Fruit fly (Drosophila melanogaster): ENCODE measurements around the gene hng3.
A peak's percentile ranks its signal among the peaks of the same experiment; 100 is the strongest.

hng3 gene

dm6 chr3L:704661-705543, 50.4 kb downstream of the hng3 start (continued):
- TF ChIP-seq kni (GFP tag; optimal IDR thresholded peaks at IDR 0.05) (no peak), da (GFP tag; optimal IDR thresholded peaks at IDR 0.05) (no peak), CG15011 (GFP tag; optimal IDR thresholded peaks at IDR 0.05) (no peak), CG30431 (GFP tag; optimal IDR thresholded peaks at IDR 0.05) (no peak), CG2129 (GFP tag; IDR thresholded peaks at IDR 0.05; ENCODE audit: partially characterized antibody) (no peak), wor (GFP tag; IDR thresholded peaks at IDR 0.05) (0 out of 2 replicates have a peak, but pooled peaks have one; percentile 22), repo (GFP tag; optimal IDR thresholded peaks at IDR 0.05) (no peak), TFAM (GFP tag; optimal IDR thresholded peaks at IDR 0.05) (no peak), bsh (GFP tag; optimal IDR thresholded peaks at IDR 0.05) (peak in 1 of 2 experiments; percentile 49), ssp (GFP tag; IDR thresholded peaks at IDR 0.05) (no peak), CG34422 (GFP tag; IDR thresholded peaks at IDR 0.05) (0 out of 3 replicates have a peak, but pooled peaks have one; percentile 33), CG4360 (GFP tag; IDR thresholded peaks at IDR 0.05) (no peak), pzg (GFP tag; optimal IDR thresholded peaks at IDR 0.05) (no peak), otp (GFP tag; IDR thresholded peaks at IDR 0.05) (peak; percentile 59; the same call in 1 of the 3 replicates), CG11560 (tag; IDR thresholded peaks at IDR 0.05) (0 out of 3 replicates have a peak, but pooled peaks have one; percentile 43), kah (GFP tag; optimal IDR thresholded peaks at IDR 0.05) (no peak), CG6175 (GFP tag; IDR thresholded peaks at IDR 0.05) (no peak), ems (GFP tag; optimal IDR thresholded peaks at IDR 0.05) (no peak), CG11085 (GFP tag; IDR thresholded peaks at IDR 0.05) (no peak), CG11696 (GFP tag; IDR thresholded peaks at IDR 0.05) (no peak), CG32767 (GFP tag; IDR thresholded peaks at IDR 0.05) (0 out of 2 replicates have a peak, but pooled peaks have one; percentile 46), sob (GFP tag; IDR thresholded peaks at IDR 0.05) (no peak), CG3726 (GFP tag; IDR thresholded peaks at IDR 0.05) (no peak), Ets65A (GFP tag) (peak; percentile 74), CG12299 (tag; optimal IDR thresholded peaks at IDR 0.05) (no peak), CG2712 (tag; optimal IDR thresholded peaks at IDR 0.05) (peak; percentile 10), hth (optimal IDR thresholded peaks at IDR 0.05) (no peak), Lim3 (GFP tag; IDR thresholded peaks at IDR 0.05) (no peak), MBD-R2 (GFP tag; IDR thresholded peaks at IDR 0.05) (no peak), CG13775 (GFP tag; optimal IDR thresholded peaks at IDR 0.05) (no peak), CG9727 (GFP tag; optimal IDR thresholded peaks at IDR 0.05) (peak; percentile 30), CG18599 (GFP tag; optimal IDR thresholded peaks at IDR 0.05) (peak; percentile 63), CG32532 (GFP tag; IDR thresholded peaks at IDR 0.05) (peak; percentile 57; the same call in 1 of the 2 replicates), sima (GFP tag; optimal IDR thresholded peaks at IDR 0.05) (no peak), CG8924 (tag; optimal IDR thresholded peaks at IDR 0.05) (peak; percentile 15), CG7372 (GFP tag; IDR thresholded peaks at IDR 0.05) (no peak), trem (tag; optimal IDR thresholded peaks at IDR 0.05) (no peak), CG1832 (GFP tag; optimal IDR thresholded peaks at IDR 0.05) (no peak), Six4 (GFP tag; optimal IDR thresholded peaks at IDR 0.05) (peak; percentile 10), CG11723 (GFP tag; optimal IDR thresholded peaks at IDR 0.05) (no peak), sens-2 (GFP tag; IDR thresholded peaks at IDR 0.05) (no peak), CG7987 (GFP tag; optimal IDR thresholded peaks at IDR 0.05) (no peak), CG8765 (GFP tag; IDR thresholded peaks at IDR 0.05) (no peak), CG12071 (GFP tag; optimal IDR thresholded peaks at IDR 0.05) (no peak), BEAF-32 (GFP tag; optimal IDR thresholded peaks at IDR 0.05) (no peak), CG33557 (GFP tag; optimal IDR thresholded peaks at IDR 0.05) (no peak), Pdp1 (GFP tag; optimal IDR thresholded peaks at IDR 0.05) (peak in 1 of 2 experiments; percentile 46), Gsc (GFP tag; IDR thresholded peaks at IDR 0.05) (no peak), Oaz (GFP tag; IDR thresholded peaks at IDR 0.05) (no peak), Drgx (GFP tag; IDR thresholded peaks at IDR 0.05) (peak; percentile 48)

All from whole organism, embryonic.